Worm (Caenorhabditis elegans): ENCODE results near the gene eif-3.B.

ce11 chrII:14818376-14818775 lies 23.2 kb downstream of the eif-3.B start, which contains the start of gene nhr-61:
- no peak for TF ChIP-seq F10E7.11 (tag; optimal IDR thresholded peaks at IDR 0.05)
- TF ChIP-seq zfh-2 (GFP tag; conservative IDR thresholded peaks at IDR 0.05) = no peak
- no peak for TF ChIP-seq T26A5.8 (tag; optimal IDR thresholded peaks at IDR 0.05)
- TF ChIP-seq zim-3 (tag; optimal IDR thresholded peaks at IDR 0.05) = no peak
- no peak for TF ChIP-seq cebp-1 (GFP tag; IDR thresholded peaks at IDR 0.05)
- no peak for TF ChIP-seq cebp-1 (tag; optimal IDR thresholded peaks at IDR 0.05)

Data from whole organism, young adult.